Worm (Caenorhabditis elegans): ENCODE measurements around the gene math-41.

math-41 gene

DNA sequence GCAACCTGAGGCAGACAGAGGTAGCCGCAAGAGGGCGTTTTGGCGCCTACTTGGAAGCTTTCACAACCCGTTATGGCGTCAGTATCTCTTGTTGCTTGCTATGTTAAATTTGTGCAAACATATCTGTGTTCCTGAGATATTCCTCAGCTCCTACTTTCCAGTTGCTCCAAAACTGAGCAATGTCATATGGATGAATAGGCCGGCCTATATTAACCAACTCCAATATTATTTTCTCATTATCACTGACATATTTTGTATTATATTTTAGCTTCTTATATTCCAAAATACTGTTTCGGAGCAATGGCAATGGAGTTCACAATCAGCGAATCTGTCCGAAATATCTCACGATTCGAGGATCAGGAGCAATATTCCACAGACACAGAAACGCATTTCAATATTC is 51.2 kb downstream of the math-41 start, which contains the start of gene math-13:
Gene math-13, plus strand, starts transcription at position 301 of the 400 bp plus-strand sequence.
- TF ChIP-seq mep-1 (tag; optimal IDR thresholded peaks at IDR 0.05): no peak
- TF ChIP-seq pqm-1 (tag; optimal IDR thresholded peaks at IDR 0.05): no peak
- no peak for TF ChIP-seq fkh-10 (GFP tag; optimal IDR thresholded peaks at IDR 0.05)
- no peak for TF ChIP-seq D1046.2 (GFP tag; IDR thresholded peaks at IDR 0.05)
- no peak for TF ChIP-seq nhr-6 (tag; optimal IDR thresholded peaks at IDR 0.05)
- TF ChIP-seq nhr-11 (tag; optimal IDR thresholded peaks at IDR 0.05): no peak
- no peak for TF ChIP-seq dmd-8 (GFP tag; IDR thresholded peaks at IDR 0.05)
- no peak for TF ChIP-seq zfp-2 (tag; optimal IDR thresholded peaks at IDR 0.05)
- no peak for TF ChIP-seq rbr-2 (tag; optimal IDR thresholded peaks at IDR 0.05)
- no peak for TF ChIP-seq lir-3 (tag; optimal IDR thresholded peaks at IDR 0.05)
- no peak for TF ChIP-seq mdt-29 (GFP tag; IDR thresholded peaks at IDR 0.05)
- TF ChIP-seq Y75B8A.6 (GFP tag; IDR thresholded peaks at IDR 0.05): no peak

DNA sequence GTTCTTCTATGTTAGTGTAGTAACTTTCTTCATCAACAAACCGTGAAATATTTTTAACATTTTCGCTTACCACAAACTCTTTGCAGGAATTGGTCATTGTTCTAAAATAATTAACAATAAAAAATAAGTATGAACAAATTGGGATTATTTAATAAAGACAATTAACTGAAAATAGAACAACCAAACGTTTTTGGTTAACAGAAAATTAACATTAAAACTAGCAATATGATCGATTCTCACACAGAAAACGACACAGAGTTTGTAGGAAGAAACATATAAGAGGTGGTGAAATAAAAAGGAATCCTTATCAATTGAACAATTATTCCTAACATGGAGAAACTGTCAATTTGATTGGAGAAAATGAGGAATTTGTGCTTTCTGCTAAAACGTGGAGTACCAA is 54.2 kb downstream of the math-41 start, which contains the start of gene math-16:
Gene math-16, minus strand, starts transcription at position 101 of the 400 bp plus-strand sequence.
- TF ChIP-seq F10B5.3 (tag; optimal IDR thresholded peaks at IDR 0.05) (no peak), zip-2 (tag; optimal IDR thresholded peaks at IDR 0.05) (no peak), Y105C5A.15 (GFP tag; IDR thresholded peaks at IDR 0.05) (no peak), mxl-2 (GFP tag; conservative IDR thresholded peaks at IDR 0.05) (no peak), tra-1 (GFP tag; IDR thresholded peaks at IDR 0.05) (no peak), tag-97 (GFP tag; IDR thresholded peaks at IDR 0.05) (no peak), daf-8 (GFP tag; IDR thresholded peaks at IDR 0.05) (no peak), fkh-10 (GFP tag; optimal IDR thresholded peaks at IDR 0.05) (no peak), aly-2 (tag; optimal IDR thresholded peaks at IDR 0.05) (no peak), madf-9 (GFP tag; conservative IDR thresholded peaks at IDR 0.05) (no peak)
